Fruit fly (Drosophila melanogaster) whole organism, larva: ENCODE results near the gene mRpL49.
A peak's percentile ranks its signal among the peaks of the same experiment; 100 is the strongest.

Source experiments
- noc ChIP-seq: fragments of 200-800 bp; sonication (Bioruptor generic); optimal IDR thresholded peaks from 3 replicates; lab custom pipeline; 2019; ENCODE audit warnings: missing biosample characterization, mild to moderate bottlenecking, missing genetic modification characterization, moderate library complexity

mRpL49 gene

dm6 chrX:12905014-12905900, 1.6 kb upstream of the mRpL49 start:
- TF ChIP-seq noc (tag; lab: Kevin White, UChicago) = no peak

- TF ChIP-seq noc (tag; lab: Kevin White, UChicago) = no peak
Measured at dm6 chrX:12905901-12906689, 810 bp upstream of the mRpL49 start, which contains the start of gene CG4404. Gene CG4404 (minus strand): TSS chrX:12906018.

dm6 chrX:12909577-12910426, 2.9 kb downstream of the mRpL49 start, which contains the start of the genes Brms1 and CG4645:
Gene Brms1 (minus strand): TSS chrX:12909622.
Gene CG4645 (plus strand): TSS chrX:12909953.
- TF ChIP-seq noc (tag; lab: Kevin White, UChicago) = peak; percentile 49

dm6 chrX:12913729-12914128, 6.8 kb downstream of the mRpL49 start:
- TF ChIP-seq noc (tag; lab: Kevin White, UChicago) = no peak

dm6 chrX:12917177-12917576, 10.3 kb downstream of the mRpL49 start, which contains the start of gene fne:
Gene fne (plus strand): TSS chrX:12917477.
- no peak for TF ChIP-seq noc (tag; lab: Kevin White, UChicago)

- no peak for TF ChIP-seq noc (tag; lab: Kevin White, UChicago)
Measured at dm6 chrX:12919594-12919993, 12.7 kb downstream of the mRpL49 start.

- no peak for TF ChIP-seq noc (tag; lab: Kevin White, UChicago)
Measured at dm6 chrX:12922338-12922737, 15.4 kb downstream of the mRpL49 start.

dm6 chrX:12923258-12923901, 16.5 kb downstream of the mRpL49 start:
- no peak for TF ChIP-seq noc (tag; lab: Kevin White, UChicago)

dm6 chrX:12925426-12926256, 18.7 kb downstream of the mRpL49 start:
- TF ChIP-seq noc (tag; lab: Kevin White, UChicago) = no peak

- TF ChIP-seq noc (tag; lab: Kevin White, UChicago) = no peak
Measured at dm6 chrX:12927612-12928011, 20.7 kb downstream of the mRpL49 start.

- no peak for TF ChIP-seq noc (tag; lab: Kevin White, UChicago)
Measured at dm6 chrX:12929817-12930216, 22.9 kb downstream of the mRpL49 start.

- no peak for TF ChIP-seq noc (tag; lab: Kevin White, UChicago)
Measured at dm6 chrX:12937825-12938520, 31.1 kb downstream of the mRpL49 start.

- no peak for TF ChIP-seq noc (tag; lab: Kevin White, UChicago)
Measured at dm6 chrX:12939021-12939420, 32.1 kb downstream of the mRpL49 start.
